Worm (Caenorhabditis elegans) whole organism, late embryonic: ENCODE results near the gene F38B6.2.

Experiments
- C08G9.2 ChIP-seq: sonication (generic microtip); optimal IDR thresholded peaks from 2 replicates; lab custom pipeline; 2016; ENCODE audit warnings: mild to moderate bottlenecking, missing genetic modification characterization, moderate library complexity, missing compliant biosample characterization
- hlh-6 ChIP-seq: sonication (generic microtip); optimal IDR thresholded peaks from 2 replicates; lab custom pipeline; 2016; ENCODE audit warnings: missing genotype, missing genetic modification characterization, missing compliant biosample characterization
- rnt-1 ChIP-seq: sonication (generic microtip); optimal IDR thresholded peaks from 2 replicates; lab custom pipeline; 2016; ENCODE audit warnings: missing genetic modification characterization, missing compliant biosample characterization
- unc-86 ChIP-seq: sonication (generic microtip); optimal IDR thresholded peaks from 2 replicates; lab custom pipeline; 2016; ENCODE audit warnings: missing genetic modification characterization, missing compliant biosample characterization

ce11 chrX:6742011-6742683 is 43.8 kb downstream of the F38B6.2 start, which contains the start of gene mdl-1:
- no peak for TF ChIP-seq unc-86 (tag; lab: Kevin White, UChicago)
- TF ChIP-seq rnt-1 (tag; lab: Kevin White, UChicago): peak; percentile 97
- peak; percentile 33 for TF ChIP-seq C08G9.2
- TF ChIP-seq hlh-6: no peak
